Fruit fly (Drosophila melanogaster) whole organism, embryonic: ENCODE results near the gene Eig71Ei.

Source experiments
- Antp ChIP-seq: fragments of 200-800 bp; sonication (Bioruptor generic); optimal IDR thresholded peaks from 3 replicates; lab custom pipeline; 2016; ENCODE audit warnings: missing biosample characterization, missing genetic modification characterization
- BtbVII ChIP-seq: fragments of 200-800 bp; sonication (Bioruptor generic); optimal IDR thresholded peaks from 3 replicates; lab custom pipeline; 2017; ENCODE audit warnings: missing biosample characterization, mild to moderate bottlenecking, missing genetic modification characterization
- CG10209 ChIP-seq: fragments of 200-800 bp; sonication (Bioruptor generic); optimal IDR thresholded peaks from 3 replicates; lab custom pipeline; 2017; ENCODE audit warnings: missing biosample characterization, mild to moderate bottlenecking, missing genetic modification characterization, missing genetic modification reagents
- CG10431 ChIP-seq: fragments of 200-800 bp; sonication (Bioruptor generic); optimal IDR thresholded peaks from 3 replicates; lab custom pipeline; 2018; ENCODE audit warnings: missing biosample characterization, mild to moderate bottlenecking, missing genetic modification characterization
- CG10565 ChIP-seq: fragments of 200-800 bp; sonication (Bioruptor generic); optimal IDR thresholded peaks from 3 replicates; lab custom pipeline; 2016; ENCODE audit warnings: missing biosample characterization, mild to moderate bottlenecking, missing genetic modification characterization
- CG11504 ChIP-seq: fragments of 200-800 bp; sonication (Bioruptor generic); optimal IDR thresholded peaks from 3 replicates; lab custom pipeline; 2019; ENCODE audit warnings: missing biosample characterization, mild to moderate bottlenecking, missing genetic modification characterization, moderate library complexity
- CG11560 ChIP-seq: fragments of 200-800 bp; sonication (Bioruptor generic); IDR thresholded peaks from 3 replicates; pipeline ENCODE4 v1.3.6; 2022; ENCODE audit warnings: missing biosample characterization, missing genetic modification characterization
- CG12219 ChIP-seq: fragments of 200-800 bp; sonication (Bioruptor generic); optimal IDR thresholded peaks from 3 replicates; lab custom pipeline; 2018; ENCODE audit warnings: missing biosample characterization, mild to moderate bottlenecking, missing genetic modification characterization
- CG12236 ChIP-seq: fragments of 200-800 bp; sonication (Bioruptor generic); optimal IDR thresholded peaks from 2 replicates; lab custom pipeline; 2016; ENCODE audit warnings: missing biosample characterization, missing genetic modification characterization
- CG12391 ChIP-seq: fragments of 200-800 bp; sonication (Bioruptor generic); optimal IDR thresholded peaks from 3 replicates; lab custom pipeline; 2018; ENCODE audit warnings: missing biosample characterization, mild to moderate bottlenecking, missing genetic modification characterization, moderate library complexity
- CG13894 ChIP-seq: fragments of 200-800 bp; sonication (Bioruptor generic); optimal IDR thresholded peaks from 3 replicates; lab custom pipeline; 2018; ENCODE audit warnings: missing biosample characterization, mild to moderate bottlenecking, missing genetic modification characterization, moderate library complexity
- CG1603 ChIP-seq: fragments of 200-800 bp; sonication (Bioruptor generic); optimal IDR thresholded peaks from 2 replicates; lab custom pipeline; 2019; ENCODE audit warnings: missing biosample characterization, mild to moderate bottlenecking, missing genetic modification characterization, moderate library complexity
- CG2199 ChIP-seq: fragments of 200-800 bp; sonication (Bioruptor generic); IDR thresholded peaks from 3 replicates; pipeline ENCODE4 v1.3.6; 2022; ENCODE audit warnings: missing biosample characterization, missing genetic modification characterization
- CG2712 ChIP-seq: fragments of 200-800 bp; optimal IDR thresholded peaks from 3 replicates; lab custom pipeline; 2019; ENCODE audit warnings: missing biosample characterization, mild to moderate bottlenecking, missing genetic modification characterization, moderate library complexity
- CG31441 ChIP-seq: fragments of 200-800 bp; sonication (Bioruptor generic); IDR thresholded peaks from 2 replicates; pipeline ENCODE4 v1.3.6; 2022; ENCODE audit warnings: missing biosample characterization, missing genetic modification characterization
- CG42726 ChIP-seq: fragments of 200-800 bp; sonication (Bioruptor generic); IDR thresholded peaks from 2 replicates; pipeline ENCODE4 v1.3.6; 2022; ENCODE audit warnings: missing biosample characterization, missing genetic modification characterization; ENCODE audit not compliant: partially characterized antibody
- CG4282 ChIP-seq: fragments of 200-800 bp; sonication (Bioruptor generic); optimal IDR thresholded peaks from 2 replicates; lab custom pipeline; 2016; ENCODE audit warnings: missing biosample characterization, missing genetic modification characterization
- CG6683 ChIP-seq: fragments of 200-800 bp; sonication (Bioruptor generic); optimal IDR thresholded peaks from 2 replicates; lab custom pipeline; 2017; ENCODE audit warnings: missing biosample characterization, mild to moderate bottlenecking, missing genetic modification characterization, missing genetic modification reagents
- CG6765 ChIP-seq: fragments of 200-800 bp; sonication (Bioruptor generic); optimal IDR thresholded peaks from 3 replicates; lab custom pipeline; 2017; ENCODE audit warnings: missing biosample characterization, mild to moderate bottlenecking, missing genetic modification characterization
- CG7987 ChIP-seq: fragments of 200-800 bp; sonication (Bioruptor generic); optimal IDR thresholded peaks from 2 replicates; lab custom pipeline; 2018; ENCODE audit warnings: missing biosample characterization, mild to moderate bottlenecking, missing genetic modification characterization, moderate library complexity
- CG8290 ChIP-seq, 3 experiments: fragments of 200-800 bp; sonication (Bioruptor generic); optimal IDR thresholded peaks; 2 replicates each; lab custom pipeline; 2016 to 2019; ENCODE audit warnings: missing biosample characterization in 3 of 3, missing genetic modification characterization in 3 of 3, mild to moderate bottlenecking in 2 of 3, moderate library complexity in 1 of 3
- CrebB ChIP-seq: fragments of 200-800 bp; sonication (Bioruptor generic); optimal IDR thresholded peaks from 3 replicates; lab custom pipeline; 2018; ENCODE audit warnings: missing biosample characterization, mild to moderate bottlenecking, missing genetic modification characterization
- HmgD ChIP-seq: fragments of 200-800 bp; sonication (Bioruptor generic); optimal IDR thresholded peaks from 3 replicates; lab custom pipeline; 2016; ENCODE audit warnings: missing biosample characterization, missing genetic modification characterization
- MESR4 ChIP-seq: fragments of 200-800 bp; sonication (Bioruptor generic); optimal IDR thresholded peaks from 2 replicates; lab custom pipeline; 2018; ENCODE audit warnings: missing biosample characterization, mild to moderate bottlenecking, missing genetic modification characterization, moderate library complexity
- NK7.1 ChIP-seq: fragments of 200-800 bp; sonication (Bioruptor generic); optimal IDR thresholded peaks from 3 replicates; lab custom pipeline; 2016; ENCODE audit warnings: missing biosample characterization, missing genetic modification characterization
- Neu2 ChIP-seq: fragments of 200-800 bp; sonication (Bioruptor generic); optimal IDR thresholded peaks from 3 replicates; lab custom pipeline; 2016; ENCODE audit warnings: missing biosample characterization, missing genetic modification characterization, borderline replicate concordance
- PHDP ChIP-seq: fragments of 200-800 bp; sonication (Bioruptor generic); optimal IDR thresholded peaks from 3 replicates; lab custom pipeline; 2018; ENCODE audit warnings: missing biosample characterization, mild to moderate bottlenecking, missing genetic modification characterization, moderate library complexity
- Ptx1 ChIP-seq: fragments of 200-800 bp; sonication (Bioruptor generic); IDR thresholded peaks from 2 replicates; pipeline ENCODE4 v1.3.6; 2022; ENCODE audit warnings: missing biosample characterization, missing genetic modification characterization
- Trl ChIP-seq, 3 experiments: fragments of >200 bp in 2 of 3; fragments of 200-800 bp in 1 of 3; sonication (Bioruptor generic) in 1 of 3; optimal IDR thresholded peaks; 2 replicates in 1 of 3; 3 replicates in 2 of 3; lab custom pipeline; 2016 to 2017; ENCODE audit warnings: missing biosample characterization in 1 of 3, missing genetic modification characterization in 1 of 3
- ara ChIP-seq: fragments of 200-800 bp; sonication (Bioruptor generic); IDR thresholded peaks from 2 replicates; pipeline ENCODE4 v1.3.6; 2022; ENCODE audit warnings: missing biosample characterization, missing genetic modification characterization
- az2 ChIP-seq: fragments of 200-800 bp; sonication (Bioruptor generic); optimal IDR thresholded peaks from 3 replicates; lab custom pipeline; 2016; ENCODE audit warnings: missing biosample characterization, missing genetic modification characterization
- cas ChIP-seq: fragments of 200-800 bp; sonication (Bioruptor generic); IDR thresholded peaks from 2 replicates; pipeline ENCODE4 v1.3.6; 2022; ENCODE audit warnings: missing biosample characterization, missing genetic modification characterization
- chif ChIP-seq, 2 experiments: fragments of 200-800 bp; sonication (Bioruptor generic); optimal IDR thresholded peaks; 3 replicates each; lab custom pipeline; 2016; ENCODE audit warnings: missing biosample characterization in 2 of 2, missing genetic modification characterization in 2 of 2
- en ChIP-seq: fragments of 200-800 bp; sonication (Bioruptor generic); optimal IDR thresholded peaks from 2 replicates; lab custom pipeline; 2016; ENCODE audit warnings: missing biosample characterization, missing genetic modification characterization
- fd102C ChIP-seq: fragments of 200-800 bp; sonication (Bioruptor generic); optimal IDR thresholded peaks from 2 replicates; lab custom pipeline; 2018; ENCODE audit warnings: missing biosample characterization, mild to moderate bottlenecking, missing genetic modification characterization, moderate library complexity
- fd3F ChIP-seq: fragments of 200-800 bp; sonication (Bioruptor generic); optimal IDR thresholded peaks from 2 replicates; lab custom pipeline; 2018; ENCODE audit warnings: missing biosample characterization, mild to moderate bottlenecking, missing genetic modification characterization, moderate library complexity
- ftz-f1 ChIP-seq: fragments of 200-800 bp; sonication (Bioruptor generic); optimal IDR thresholded peaks from 2 replicates; lab custom pipeline; 2016; ENCODE audit warnings: missing biosample characterization, missing genetic modification characterization
- hkb ChIP-seq, 2 experiments: fragments of 200-800 bp in 1 of 2; fragments of >200 bp in 1 of 2; sonication (Bioruptor generic) in 1 of 2; IDR thresholded peaks in 1 of 2; optimal IDR thresholded peaks in 1 of 2; 2 replicates each; pipeline versions ENCODE4 v1.3.6 to Lab custom; 2017 to 2022; ENCODE audit warnings: missing biosample characterization in 1 of 2, missing genetic modification characterization in 1 of 2
- ken ChIP-seq: fragments of 200-800 bp; sonication (Bioruptor generic); IDR thresholded peaks from 3 replicates; pipeline ENCODE4 v1.3.6; 2022; ENCODE audit warnings: missing biosample characterization, missing genetic modification characterization
- lola ChIP-seq, 3 experiments: fragments of >200 bp in 2 of 3; fragments of 200-800 bp in 1 of 3; sonication (Bioruptor generic) in 1 of 3; optimal IDR thresholded peaks; 2 replicates each; lab custom pipeline; 2017 to 2019; ENCODE audit warnings: missing biosample characterization in 3 of 3, missing genetic modification characterization in 3 of 3, mild to moderate bottlenecking in 1 of 3, moderate library complexity in 1 of 3
- otp ChIP-seq: fragments of 200-800 bp; sonication (Bioruptor generic); IDR thresholded peaks from 3 replicates; pipeline ENCODE4, ENCODE4 v1.3.6; 2022; ENCODE audit warnings: missing biosample characterization, missing genetic modification characterization
- pan ChIP-seq, 4 experiments: fragments of >200 bp in 3 of 4; fragments of 200-800 bp in 1 of 4; sonication (Bioruptor generic) in 1 of 4; optimal IDR thresholded peaks in 3 of 4; IDR thresholded peaks in 1 of 4; 2 replicates each; pipeline versions ENCODE4 v1.3.6 to Lab custom; 2017 to 2022; ENCODE audit warnings: missing biosample characterization in 2 of 4, missing genetic modification characterization in 2 of 4, mixed read lengths in 1 of 4
- prd ChIP-seq, 3 experiments: fragments of >200 bp in 2 of 3; fragments of 200-800 bp in 1 of 3; sonication (Bioruptor generic) in 1 of 3; optimal IDR thresholded peaks in 2 of 3; IDR thresholded peaks in 1 of 3; 2 replicates in 2 of 3; 3 replicates in 1 of 3; pipeline versions ENCODE4 v1.3.6 to Lab custom; 2017 to 2022; ENCODE audit warnings: missing biosample characterization in 1 of 3, missing genetic modification characterization in 1 of 3
- pum ChIP-seq: fragments of 200-800 bp; sonication (Bioruptor generic); optimal IDR thresholded peaks from 2 replicates; lab custom pipeline; 2016; ENCODE audit warnings: missing biosample characterization, missing genetic modification characterization
- row ChIP-seq: fragments of 200-800 bp; sonication (Bioruptor generic); IDR thresholded peaks from 3 replicates; pipeline ENCODE4 v1.3.6; 2022; ENCODE audit warnings: missing biosample characterization, missing genetic modification characterization
- sima ChIP-seq: fragments of 200-800 bp; sonication (Bioruptor generic); optimal IDR thresholded peaks from 2 replicates; lab custom pipeline; 2016; ENCODE audit warnings: missing biosample characterization, missing genetic modification characterization
- stc ChIP-seq: fragments of 200-800 bp; sonication (Bioruptor generic); IDR thresholded peaks from 2 replicates; pipeline ENCODE4 v1.3.6; 2022; ENCODE audit warnings: missing biosample characterization, missing genetic modification characterization
- tgo ChIP-seq: fragments of 200-800 bp; sonication (Bioruptor generic); IDR thresholded peaks from 3 replicates; pipeline ENCODE4 v1.3.6; 2022; ENCODE audit warnings: missing biosample characterization, missing genetic modification characterization

The Eig71Ei gene

DNA sequence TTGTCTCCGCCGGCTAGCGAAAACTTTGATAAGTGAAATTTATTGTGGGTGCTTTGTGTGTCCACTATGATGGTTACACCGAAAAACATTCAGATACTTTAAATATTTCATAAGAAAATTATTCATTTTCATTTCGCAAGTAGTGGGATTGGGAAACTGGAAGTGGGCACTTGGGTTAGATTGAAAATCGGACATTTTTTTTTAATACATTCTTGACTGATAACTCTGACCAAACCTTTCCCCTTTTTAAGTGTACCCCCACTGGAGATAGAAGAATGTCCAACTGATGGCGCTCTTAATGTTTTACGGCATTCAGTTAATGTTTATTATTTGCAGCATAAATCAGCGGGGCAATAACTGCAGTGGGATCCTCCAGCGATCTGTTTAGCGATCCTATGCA lies 18.2 kb downstream of the Eig71Ei start:
- TF ChIP-seq pan (optimal IDR thresholded peaks at IDR 0.05; lab: Kevin White, UChicago) (no peak), pan (GFP tag; optimal IDR thresholded peaks at IDR 0.05 in 1 of 2, IDR thresholded peaks at IDR 0.05 in 1 of 2) (no peak), CG7987 (GFP tag; lab: Kevin White, UChicago) (no peak), CG11504 (tag; lab: Kevin White, UChicago) (peak; percentile 32), fd3F (GFP tag; lab: Kevin White, UChicago) (no peak), Neu2 (GFP tag; lab: Kevin White, UChicago) (no peak), ara (GFP tag; lab: Robert Waterston, UW) (no peak), CG2712 (tag; lab: Kevin White, UChicago) (no peak), chif (GFP tag; optimal IDR thresholded peaks at IDR 0.05; lab: Kevin White, UChicago) (no peak), ftz-f1 (GFP tag; lab: Kevin White, UChicago) (no peak), ken (GFP tag; lab: Robert Waterston, UW) (no peak), CG12236 (GFP tag; lab: Kevin White, UChicago) (no peak), Ptx1 (GFP tag; lab: Robert Waterston, UW) (no peak), tgo (GFP tag; lab: Robert Waterston, UW) (no peak), CrebB (tag; lab: Kevin White, UChicago) (no peak), CG10431 (GFP tag; lab: Kevin White, UChicago) (no peak), BtbVII (GFP tag; lab: Kevin White, UChicago) (no peak), CG42726 (GFP tag; lab: Robert Waterston, UW) (no peak), fd102C (GFP tag; lab: Kevin White, UChicago) (no peak), MESR4 (no peak), lola (GFP tag; optimal IDR thresholded peaks at IDR 0.05; lab: Kevin White, UChicago) (no peak), CG10565 (GFP tag; lab: Kevin White, UChicago) (no peak), sima (no peak), en (no peak), CG13894 (tag; lab: Kevin White, UChicago) (no peak), PHDP (tag; lab: Kevin White, UChicago) (no peak), HmgD (GFP tag; lab: Kevin White, UChicago) (no peak), CG6765 (GFP tag; lab: Kevin White, UChicago) (no peak), stc (GFP tag; lab: Robert Waterston, UW) (no peak), CG6683 (GFP tag; lab: Kevin White, UChicago) (no peak), CG12219 (GFP tag; lab: Kevin White, UChicago) (no peak), CG11560 (tag; lab: Robert Waterston, UW) (no peak), otp (GFP tag; lab: Robert Waterston, UW) (no peak), CG31441 (GFP tag; lab: Robert Waterston, UW) (0 out of 2 replicates have a peak, but pooled peaks have one; percentile 12), row (peak; percentile 46; the same call in 2 of the 3 replicates), CG4282 (no peak), hkb (optimal IDR thresholded peaks at IDR 0.05; lab: Kevin White, UChicago) (no peak), hkb (GFP tag; IDR thresholded peaks at IDR 0.05; lab: Robert Waterston, UW) (no peak), prd (optimal IDR thresholded peaks at IDR 0.05; lab: Kevin White, UChicago) (no peak), prd (GFP tag; IDR thresholded peaks at IDR 0.05; lab: Robert Waterston, UW) (no peak), CG10209 (GFP tag; lab: Kevin White, UChicago) (no peak), az2 (GFP tag; lab: Kevin White, UChicago) (peak; percentile 4), cas (no peak), CG12391 (tag; lab: Kevin White, UChicago) (peak; percentile 9), pum (no peak), NK7.1 (GFP tag; lab: Kevin White, UChicago) (no peak), Antp (no peak), CG2199 (GFP tag; lab: Robert Waterston, UW) (no peak), CG1603 (peak; percentile 22), CG8290 (GFP tag; optimal IDR thresholded peaks at IDR 0.05; lab: Kevin White, UChicago) (no peak), CG8290 (tag; optimal IDR thresholded peaks at IDR 0.05; lab: Kevin White, UChicago) (no peak), Trl (optimal IDR thresholded peaks at IDR 0.05; lab: Kevin White, UChicago) (no peak), Trl (GFP tag; optimal IDR thresholded peaks at IDR 0.05; lab: Kevin White, UChicago) (no peak)
